Worm (Caenorhabditis elegans) whole organism, L2 larva: ENCODE results near the gene hoe-1.

Source experiments
- Y55F3AM.14 ChIP-seq: fragments of 200-800 bp; sonication (Bioruptor generic); optimal IDR thresholded peaks from 2 replicates; lab custom pipeline; 2018; ENCODE audit warnings: mild to moderate bottlenecking, missing genetic modification characterization, missing compliant biosample characterization
- nhr-12 ChIP-seq: fragments of 150-350 bp; optimal IDR thresholded peaks from 2 replicates; lab custom pipeline; 2014; ENCODE audit warnings: missing biosample characterization, missing genetic modification characterization
- snpc-4 ChIP-seq: fragments of 150-350 bp; optimal IDR thresholded peaks from 2 replicates; lab custom pipeline; 2014; ENCODE audit warnings: missing biosample characterization, missing genetic modification characterization
- ztf-1 ChIP-seq: fragments of 200-800 bp; sonication (Bioruptor generic); conservative IDR thresholded peaks from 2 replicates; pipeline ENCODE4 v1.3.6; 2022; ENCODE audit warnings: missing genetic modification characterization, missing compliant biosample characterization
- ztf-11 ChIP-seq: sonication (generic microtip); optimal IDR thresholded peaks from 2 replicates; lab custom pipeline; 2017; ENCODE audit warnings: missing biosample characterization, missing genetic modification characterization

ce11 chrIV:4703911-4704310 is 40.2 kb downstream of the hoe-1 start, which contains the start of gene ogdh-1:
- TF ChIP-seq Y55F3AM.14 (GFP tag; lab: Kevin White, UChicago) (no peak), ztf-11 (tag; lab: Kevin White, UChicago) (no peak), ztf-1 (no peak), nhr-12 (no peak), snpc-4 (tag; lab: Kevin White, UChicago) (no peak)
